Fruit fly (Drosophila melanogaster) whole organism, embryonic: ENCODE data around the gene CG13239.

ENCODE experiments used
- CG10462 ChIP-seq: fragments of 200-800 bp; sonication (Bioruptor generic); optimal IDR thresholded peaks from 2 replicates; lab custom pipeline; 2016; ENCODE audit warnings: missing biosample characterization, missing genetic modification characterization
- CG11398 ChIP-seq: fragments of 200-800 bp; sonication (Bioruptor generic); optimal IDR thresholded peaks from 2 replicates; lab custom pipeline; 2016; ENCODE audit warnings: missing biosample characterization, missing genetic modification characterization
- CG11504 ChIP-seq: fragments of 200-800 bp; sonication (Bioruptor generic); optimal IDR thresholded peaks from 3 replicates; lab custom pipeline; 2019; ENCODE audit warnings: missing biosample characterization, mild to moderate bottlenecking, missing genetic modification characterization, moderate library complexity
- CG11696 ChIP-seq: fragments of 200-800 bp; sonication (Bioruptor generic); IDR thresholded peaks from 2 replicates; pipeline ENCODE4 v1.3.6; 2022; ENCODE audit warnings: missing biosample characterization, missing genetic modification characterization
- CG11723 ChIP-seq: fragments of 200-800 bp; sonication (Bioruptor generic); optimal IDR thresholded peaks from 2 replicates; lab custom pipeline; 2017; ENCODE audit warnings: missing biosample characterization, mild to moderate bottlenecking, missing genetic modification characterization
- CG12659 ChIP-seq: fragments of 200-800 bp; sonication (Bioruptor generic); optimal IDR thresholded peaks from 3 replicates; lab custom pipeline; 2017; ENCODE audit warnings: mild to moderate bottlenecking, missing biosample characterization, missing genetic modification reagents, missing genetic modification characterization
- CG13424 ChIP-seq: fragments of 200-800 bp; sonication (Bioruptor generic); optimal IDR thresholded peaks from 2 replicates; lab custom pipeline; 2019; ENCODE audit warnings: missing biosample characterization, mild to moderate bottlenecking, missing genetic modification characterization, moderate library complexity
- CG14014 ChIP-seq: fragments of 200-800 bp; sonication (Bioruptor generic); IDR thresholded peaks from 2 replicates; pipeline ENCODE4 v1.3.6; 2022; ENCODE audit warnings: missing biosample characterization, missing genetic modification characterization
- CG14441 ChIP-seq: fragments of 200-800 bp; sonication (Bioruptor generic); IDR thresholded peaks from 2 replicates; pipeline ENCODE4 v1.3.6; 2022; ENCODE audit warnings: missing biosample characterization, missing genetic modification characterization
- CG14965 ChIP-seq: fragments of 200-800 bp; sonication (Bioruptor generic); optimal IDR thresholded peaks from 2 replicates; lab custom pipeline; 2016; ENCODE audit warnings: missing biosample characterization, missing genetic modification characterization, borderline replicate concordance
- CG15514 ChIP-seq: fragments of 200-800 bp; sonication (Bioruptor generic); optimal IDR thresholded peaks from 3 replicates; lab custom pipeline; 2017; ENCODE audit warnings: missing biosample characterization, missing genetic modification characterization, mild to moderate bottlenecking, moderate library complexity, missing genetic modification reagents
- CG15696 ChIP-seq: fragments of 200-800 bp; sonication (Bioruptor generic); optimal IDR thresholded peaks from 2 replicates; lab custom pipeline; 2019; ENCODE audit warnings: missing biosample characterization, mild to moderate bottlenecking, missing genetic modification characterization, moderate library complexity
- CG2875 ChIP-seq: fragments of 200-800 bp; sonication (Bioruptor generic); optimal IDR thresholded peaks from 2 replicates; lab custom pipeline; 2017; ENCODE audit warnings: missing biosample characterization, mild to moderate bottlenecking, missing genetic modification characterization, missing genetic modification reagents
- CG30403 ChIP-seq: fragments of 200-800 bp; sonication (Bioruptor generic); optimal IDR thresholded peaks from 3 replicates; lab custom pipeline; 2016; ENCODE audit warnings: missing biosample characterization, missing genetic modification characterization
- CG31388 ChIP-seq: fragments of 200-800 bp; sonication (Bioruptor generic); optimal IDR thresholded peaks from 2 replicates; lab custom pipeline; 2016; ENCODE audit warnings: missing biosample characterization, missing genetic modification characterization
- CG3838 ChIP-seq: fragments of 200-800 bp; sonication (Bioruptor generic); optimal IDR thresholded peaks from 3 replicates; lab custom pipeline; 2016; ENCODE audit warnings: missing biosample characterization, missing genetic modification characterization
- CG42726 ChIP-seq: fragments of 200-800 bp; sonication (Bioruptor generic); IDR thresholded peaks from 2 replicates; pipeline ENCODE4 v1.3.6; 2022; ENCODE audit warnings: missing biosample characterization, missing genetic modification characterization; ENCODE audit not compliant: partially characterized antibody
- CG5180 ChIP-seq: fragments of 200-800 bp; sonication (Bioruptor generic); optimal IDR thresholded peaks from 3 replicates; lab custom pipeline; 2017; ENCODE audit warnings: missing biosample characterization, missing genetic modification characterization, mild to moderate bottlenecking, moderate library complexity, missing genetic modification reagents
- CG6272 ChIP-seq: fragments of 200-800 bp; sonication (Bioruptor generic); IDR thresholded peaks from 2 replicates; pipeline ENCODE4 v1.3.6; 2022; ENCODE audit warnings: missing biosample characterization, missing genetic modification characterization
- CG6854 ChIP-seq: fragments of 200-800 bp; sonication (Bioruptor generic); optimal IDR thresholded peaks from 3 replicates; lab custom pipeline; 2017; ENCODE audit warnings: missing biosample characterization, mild to moderate bottlenecking, missing genetic modification characterization
- CG7556 ChIP-seq: fragments of 200-800 bp; sonication (Bioruptor generic); optimal IDR thresholded peaks from 2 replicates; lab custom pipeline; 2017; ENCODE audit warnings: missing biosample characterization, mild to moderate bottlenecking, missing genetic modification characterization
- CG8359 ChIP-seq: fragments of 200-800 bp; sonication (Bioruptor generic); optimal IDR thresholded peaks from 2 replicates; lab custom pipeline; 2017; ENCODE audit warnings: missing biosample characterization, mild to moderate bottlenecking, missing genetic modification characterization, borderline replicate concordance
- CG8388 ChIP-seq: fragments of 200-800 bp; sonication (Bioruptor generic); optimal IDR thresholded peaks from 2 replicates; lab custom pipeline; 2019; ENCODE audit warnings: missing biosample characterization, mild to moderate bottlenecking, missing genetic modification characterization, moderate library complexity
- CG9437 ChIP-seq: fragments of 200-800 bp; sonication (Bioruptor generic); optimal IDR thresholded peaks from 2 replicates; lab custom pipeline; 2018; ENCODE audit warnings: missing biosample characterization, mild to moderate bottlenecking, missing genetic modification characterization
- Dip3 ChIP-seq: fragments of 200-800 bp; sonication (Bioruptor generic); optimal IDR thresholded peaks from 3 replicates; lab custom pipeline; 2016; ENCODE audit warnings: missing biosample characterization, missing genetic modification characterization
- HLHmδ ChIP-seq: fragments of 200-800 bp; sonication (Bioruptor generic); optimal IDR thresholded peaks from 2 replicates; lab custom pipeline; 2018; ENCODE audit warnings: missing biosample characterization, mild to moderate bottlenecking, missing genetic modification characterization, moderate library complexity
- Hr51 ChIP-seq, 2 experiments: fragments of 200-800 bp; sonication (Bioruptor generic); optimal IDR thresholded peaks; 2 replicates in 1 of 2; 3 replicates in 1 of 2; lab custom pipeline; 2016 to 2018; ENCODE audit warnings: missing biosample characterization in 2 of 2, missing genetic modification characterization in 2 of 2, mild to moderate bottlenecking in 1 of 2, moderate library complexity in 1 of 2
- Kr ChIP-seq: fragments of 200-800 bp; sonication (Bioruptor generic); optimal IDR thresholded peaks from 2 replicates; lab custom pipeline; 2017; ENCODE audit warnings: missing biosample characterization, mild to moderate bottlenecking, missing genetic modification characterization
- NC2β ChIP-seq: fragments of 200-800 bp; sonication (Bioruptor generic); optimal IDR thresholded peaks from 2 replicates; lab custom pipeline; 2016; ENCODE audit warnings: missing biosample characterization, missing genetic modification characterization
- NK7.1 ChIP-seq: fragments of 200-800 bp; sonication (Bioruptor generic); optimal IDR thresholded peaks from 3 replicates; lab custom pipeline; 2016; ENCODE audit warnings: missing biosample characterization, missing genetic modification characterization
- Neu2 ChIP-seq: fragments of 200-800 bp; sonication (Bioruptor generic); optimal IDR thresholded peaks from 3 replicates; lab custom pipeline; 2016; ENCODE audit warnings: missing biosample characterization, missing genetic modification characterization, borderline replicate concordance
- Nf-YB ChIP-seq: fragments of 200-800 bp; sonication (Bioruptor generic); optimal IDR thresholded peaks from 3 replicates; lab custom pipeline; 2019; ENCODE audit warnings: missing biosample characterization, mild to moderate bottlenecking, missing genetic modification characterization, moderate library complexity
- Sry-δ ChIP-seq: fragments of 200-800 bp; sonication (Bioruptor generic); optimal IDR thresholded peaks from 2 replicates; lab custom pipeline; 2016; ENCODE audit warnings: missing biosample characterization, missing genetic modification characterization
- Taf1 ChIP-seq: fragments of 200-800 bp; sonication (Bioruptor generic); IDR thresholded peaks from 2 replicates; pipeline ENCODE4 v1.3.6; 2022; ENCODE audit warnings: missing biosample characterization, missing genetic modification characterization
- Tbp ChIP-seq: fragments of >200 bp; optimal IDR thresholded peaks from 2 replicates; lab custom pipeline; 2018; ENCODE audit warnings: missing biosample characterization, missing genetic modification characterization
- ab ChIP-seq: fragments of 200-800 bp; sonication (Bioruptor generic); optimal IDR thresholded peaks from 2 replicates; lab custom pipeline; 2016; ENCODE audit warnings: missing biosample characterization, missing genetic modification characterization
- ato ChIP-seq: fragments of 200-800 bp; sonication (Bioruptor generic); IDR thresholded peaks from 2 replicates; pipeline ENCODE4 v1.3.6; 2022; ENCODE audit warnings: missing biosample characterization, missing genetic modification characterization; ENCODE audit not compliant: partially characterized antibody
- cas ChIP-seq: fragments of 200-800 bp; sonication (Bioruptor generic); IDR thresholded peaks from 2 replicates; pipeline ENCODE4 v1.3.6; 2022; ENCODE audit warnings: missing biosample characterization, missing genetic modification characterization
- chn ChIP-seq: fragments of 200-800 bp; sonication (Bioruptor generic); optimal IDR thresholded peaks from 2 replicates; lab custom pipeline; 2016; ENCODE audit warnings: missing biosample characterization, missing genetic modification characterization
- ci ChIP-seq: fragments of 200-800 bp; sonication (Bioruptor generic); IDR thresholded peaks from 3 replicates; pipeline ENCODE4 v1.3.6; 2022; ENCODE audit warnings: missing biosample characterization, missing genetic modification characterization
- gsb ChIP-seq: fragments of 200-800 bp; sonication (Bioruptor generic); IDR thresholded peaks from 2 replicates; pipeline ENCODE4 v1.3.6; 2022; ENCODE audit warnings: missing biosample characterization, missing genetic modification characterization
- gt ChIP-seq: fragments of 200-800 bp; sonication (Bioruptor generic); IDR thresholded peaks from 2 replicates; pipeline ENCODE4 v1.3.6; 2022; ENCODE audit warnings: missing biosample characterization, missing genetic modification characterization
- nau ChIP-seq: fragments of 200-800 bp; sonication (Bioruptor generic); optimal IDR thresholded peaks from 3 replicates; lab custom pipeline; 2017; ENCODE audit warnings: missing biosample characterization, mild to moderate bottlenecking, missing genetic modification characterization, missing genetic modification reagents
- org-1 ChIP-seq: fragments of 200-800 bp; sonication (Bioruptor generic); optimal IDR thresholded peaks from 2 replicates; lab custom pipeline; 2017; ENCODE audit warnings: missing biosample characterization, missing genetic modification characterization
- pho ChIP-seq: fragments of 200-800 bp; sonication (Bioruptor generic); optimal IDR thresholded peaks from 2 replicates; lab custom pipeline; 2016; ENCODE audit warnings: missing biosample characterization, missing genetic modification characterization
- pita ChIP-seq: fragments of 200-800 bp; sonication (Bioruptor generic); optimal IDR thresholded peaks from 2 replicates; lab custom pipeline; 2017; ENCODE audit warnings: missing biosample characterization, mild to moderate bottlenecking, missing genetic modification characterization
- stc ChIP-seq: fragments of 200-800 bp; sonication (Bioruptor generic); IDR thresholded peaks from 2 replicates; pipeline ENCODE4 v1.3.6; 2022; ENCODE audit warnings: missing biosample characterization, missing genetic modification characterization
- sug ChIP-seq: fragments of 200-800 bp; optimal IDR thresholded peaks from 2 replicates; lab custom pipeline; 2019; ENCODE audit warnings: missing biosample characterization, mild to moderate bottlenecking, missing genetic modification characterization, moderate library complexity

The CG13239 gene

DNA sequence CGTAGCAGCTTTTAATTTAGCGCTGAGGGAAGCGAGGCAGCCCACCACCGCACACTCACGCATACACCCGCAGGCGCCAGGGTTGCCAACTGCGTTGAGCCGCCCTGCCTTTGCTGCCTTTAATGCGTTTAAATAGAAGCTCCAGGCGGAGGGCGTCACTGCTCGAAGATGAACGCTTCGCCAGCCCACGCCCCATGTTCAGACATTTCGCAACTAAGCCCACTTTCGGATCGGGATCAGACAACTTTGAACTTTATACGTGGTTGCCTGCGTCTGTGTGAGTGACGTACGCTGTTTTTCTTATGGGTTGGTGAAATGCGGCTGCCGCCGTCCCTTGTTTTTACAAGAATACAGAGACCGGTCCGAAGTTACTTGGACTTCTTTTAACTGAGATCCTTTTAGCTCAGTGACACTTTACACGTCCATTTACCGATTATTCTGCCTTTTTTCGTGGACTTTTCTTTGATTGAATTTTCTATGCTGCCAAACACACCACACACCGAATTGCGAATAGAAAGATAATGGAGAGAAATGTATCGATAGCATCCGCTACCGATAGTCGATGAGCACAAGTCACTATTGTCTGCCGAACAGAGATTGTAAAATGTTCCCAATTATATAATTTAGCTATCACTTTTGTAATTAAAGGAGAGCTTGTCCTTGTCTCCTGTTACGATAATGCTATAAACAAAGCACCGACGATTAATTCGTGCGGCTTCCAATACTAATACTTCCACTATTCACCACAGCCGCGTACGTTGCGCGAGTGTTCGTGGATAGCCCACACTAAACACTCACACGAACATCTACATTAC, 10.7 kb downstream of the CG13239 start (continued):
- TF ChIP-seq Kr: no peak
- TF ChIP-seq CG6854 (GFP tag; lab: Kevin White, UChicago): peak; percentile 34
- no peak for TF ChIP-seq stc (GFP tag; lab: Robert Waterston, UW)
- TF ChIP-seq CG13424 (tag; lab: Kevin White, UChicago): peak; percentile 14
- no peak for TF ChIP-seq CG11696
- TF ChIP-seq Tbp: no peak
- TF ChIP-seq CG3838 (GFP tag; lab: Kevin White, UChicago): no peak
- 0 out of 2 replicates have a peak, but pooled peaks have one; percentile 27 for TF ChIP-seq CG42726
- no peak for TF ChIP-seq NK7.1
- no peak for TF ChIP-seq CG14965 (GFP tag; lab: Kevin White, UChicago)
- TF ChIP-seq CG14014 (GFP tag; lab: Robert Waterston, UW): peak; percentile 34; the same call in 1 of the 2 replicates
- no peak for TF ChIP-seq CG8388 (GFP tag; lab: Kevin White, UChicago)
- peak; percentile 52; the same call in 1 of the 2 replicates for TF ChIP-seq ato
- TF ChIP-seq CG5180 (GFP tag; lab: Kevin White, UChicago): no peak
- no peak for TF ChIP-seq Sry-δ (GFP tag; lab: Kevin White, UChicago)
- no peak for TF ChIP-seq Dip3 (GFP tag; lab: Kevin White, UChicago)
- TF ChIP-seq CG11723 (GFP tag; lab: Kevin White, UChicago): no peak
- TF ChIP-seq CG14441 (GFP tag; lab: Robert Waterston, UW): 0 out of 2 replicates have a peak, but pooled peaks have one; percentile 9
- TF ChIP-seq CG7556 (GFP tag; lab: Kevin White, UChicago): no peak
- TF ChIP-seq gt (GFP tag; lab: Robert Waterston, UW): no peak
- no peak for TF ChIP-seq CG12659 (GFP tag; lab: Kevin White, UChicago)
- TF ChIP-seq Neu2 (GFP tag; lab: Kevin White, UChicago): peak; percentile 45
- TF ChIP-seq pita (GFP tag; lab: Kevin White, UChicago): no peak
- TF ChIP-seq CG11398: no peak
- no peak for TF ChIP-seq org-1 (GFP tag; lab: Kevin White, UChicago)
- TF ChIP-seq Taf1: no peak
- TF ChIP-seq chn: no peak
- TF ChIP-seq CG10462 (GFP tag; lab: Kevin White, UChicago): no peak
- TF ChIP-seq ab: no peak
- no peak for TF ChIP-seq CG30403
- no peak for TF ChIP-seq CG2875 (GFP tag; lab: Kevin White, UChicago)
- peak; percentile 11 for TF ChIP-seq CG15514 (GFP tag; lab: Kevin White, UChicago)
- TF ChIP-seq CG15696: no peak
- no peak for TF ChIP-seq cas (GFP tag; lab: Robert Waterston, UW)
- no peak for TF ChIP-seq HLHmδ (GFP tag; lab: Kevin White, UChicago)
- TF ChIP-seq Hr51 (GFP tag; optimal IDR thresholded peaks at IDR 0.05; lab: Kevin White, UChicago): no peak
- no peak for TF ChIP-seq CG9437
- no peak for TF ChIP-seq sug
- no peak for TF ChIP-seq CG31388 (GFP tag; lab: Kevin White, UChicago)
- TF ChIP-seq CG6272: no peak
- TF ChIP-seq CG11504 (tag; lab: Kevin White, UChicago): no peak
- TF ChIP-seq pho (GFP tag; lab: Kevin White, UChicago): no peak
- TF ChIP-seq CG8359: no peak
- peak; percentile 63; the same call in 1 of the 3 replicates for TF ChIP-seq ci (GFP tag; lab: Robert Waterston, UW)
- no peak for TF ChIP-seq Nf-YB (GFP tag; lab: Kevin White, UChicago)
- TF ChIP-seq gsb (GFP tag; lab: Robert Waterston, UW): no peak
- no peak for TF ChIP-seq nau (GFP tag; lab: Kevin White, UChicago)
- TF ChIP-seq NC2β (GFP tag; lab: Kevin White, UChicago): no peak
